Fruit fly (Drosophila melanogaster): Measurements from ENCODE around the gene pzg.

DNA sequence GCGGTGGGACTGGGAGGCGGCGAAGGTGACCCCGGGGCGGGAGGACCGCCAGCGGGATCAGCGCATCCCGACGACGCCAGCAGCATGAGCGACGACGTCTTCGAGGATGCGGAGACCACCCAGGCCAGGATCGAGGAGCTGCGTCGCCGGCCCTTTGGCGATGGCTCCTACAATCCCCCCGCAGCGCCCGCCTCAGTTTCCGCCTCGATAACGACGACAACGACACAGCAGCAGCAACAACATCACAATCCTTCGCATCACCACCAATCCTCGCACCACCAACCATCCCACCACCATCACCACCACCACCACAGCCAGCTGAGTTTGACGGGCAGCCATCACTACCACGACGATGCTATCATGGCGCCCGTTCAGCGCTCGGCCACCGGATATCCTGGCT lies 34.1 kb downstream of the pzg start:
- TF ChIP-seq CTCF (optimal IDR thresholded peaks at IDR 0.05) (no peak), CG8478 (optimal IDR thresholded peaks at IDR 0.05) (no peak)

Measured in S2 (cell line).